Worm (Caenorhabditis elegans) whole organism, young adult: ENCODE results near the gene T23B7.2.

Source experiments
- B0336.3 ChIP-seq: fragments of 200-800 bp; sonication (Bioruptor generic); IDR thresholded peaks from 2 replicates; pipeline ENCODE4 v1.3.6; 2022; ENCODE audit warnings: missing genetic modification characterization, missing compliant biosample characterization
- F39B2.1 ChIP-seq: fragments of 200-800 bp; sonication (Bioruptor generic); IDR thresholded peaks from 2 replicates; pipeline ENCODE4 v1.3.6; 2022; ENCODE audit warnings: missing genetic modification reagents, missing genetic modification characterization, missing compliant biosample characterization
- Y79H2A.3 ChIP-seq: fragments of 200-800 bp; sonication (Bioruptor generic); conservative IDR thresholded peaks from 2 replicates; pipeline ENCODE4 v1.3.6; 2022; ENCODE audit warnings: missing genetic modification reagents, missing genetic modification characterization, missing compliant biosample characterization
- atf-7 ChIP-seq: sonication (generic microtip); optimal IDR thresholded peaks from 2 replicates; lab custom pipeline; 2017; ENCODE audit warnings: mild to moderate bottlenecking, missing genetic modification characterization, missing compliant biosample characterization
- athp-1 ChIP-seq: sonication (generic microtip); optimal IDR thresholded peaks from 2 replicates; lab custom pipeline; 2017; ENCODE audit warnings: mild to moderate bottlenecking, missing genetic modification characterization, missing compliant biosample characterization
- attf-6 ChIP-seq: fragments of 200-800 bp; sonication (Bioruptor generic); IDR thresholded peaks from 2 replicates; pipeline ENCODE4 v1.3.6; 2022; ENCODE audit warnings: missing genetic modification reagents, missing genetic modification characterization, missing compliant biosample characterization
- cebp-2 ChIP-seq: fragments of 200-800 bp; sonication (Bioruptor generic); IDR thresholded peaks from 2 replicates; pipeline ENCODE4 v1.3.6; 2022; ENCODE audit warnings: missing genetic modification characterization, missing compliant biosample characterization
- ceh-40 ChIP-seq: fragments of 200-800 bp; sonication (Bioruptor generic); IDR thresholded peaks from 2 replicates; pipeline ENCODE4 v1.3.6; 2022; ENCODE audit warnings: missing genetic modification characterization, missing compliant biosample characterization
- dpl-1 ChIP-seq: fragments of 150-350 bp; optimal IDR thresholded peaks from 2 replicates; lab custom pipeline; 2014; ENCODE audit warnings: missing biosample characterization, missing genetic modification reagents, missing genetic modification characterization
- egl-44 ChIP-seq: fragments of 200-800 bp; sonication (Bioruptor generic); IDR thresholded peaks from 2 replicates; pipeline ENCODE4 v1.3.6; 2022; ENCODE audit warnings: missing genetic modification reagents, missing genetic modification characterization, missing compliant biosample characterization
- hmg-20 ChIP-seq: fragments of 200-800 bp; sonication (Bioruptor generic); IDR thresholded peaks from 2 replicates; pipeline ENCODE4 v1.3.6; 2022; ENCODE audit warnings: missing genetic modification reagents, missing genetic modification characterization, missing compliant biosample characterization
- hsf-1 ChIP-seq: fragments of 200-800 bp; sonication (Bioruptor generic); IDR thresholded peaks from 2 replicates; pipeline ENCODE4 v1.3.6; 2022; ENCODE audit warnings: missing genetic modification reagents, missing genetic modification characterization, missing compliant biosample characterization
- lin-26 ChIP-seq: fragments of 200-800 bp; sonication (Bioruptor generic); IDR thresholded peaks from 2 replicates; pipeline ENCODE4 v1.3.6; 2022; ENCODE audit warnings: missing genetic modification reagents, missing genetic modification characterization, missing compliant biosample characterization
- lsl-1 ChIP-seq: fragments of 200-800 bp; sonication (Bioruptor generic); optimal IDR thresholded peaks from 2 replicates; lab custom pipeline; 2018; ENCODE audit warnings: mild to moderate bottlenecking, missing genetic modification characterization, moderate library complexity, missing compliant biosample characterization
- mcd-1 ChIP-seq: fragments of 200-800 bp; sonication (Bioruptor generic); IDR thresholded peaks from 2 replicates; pipeline ENCODE4 v1.3.6; 2022; ENCODE audit warnings: missing genetic modification reagents, missing genetic modification characterization, missing compliant biosample characterization
- mel-28 ChIP-seq: sonication (generic microtip); optimal IDR thresholded peaks from 2 replicates; lab custom pipeline; 2016; ENCODE audit warnings: borderline replicate concordance, mild to moderate bottlenecking, missing genetic modification characterization, missing compliant biosample characterization
- rpc-1 ChIP-seq, 2 experiments: fragments of 150-350 bp in 1 of 2; sonication (generic microtip) in 1 of 2; optimal IDR thresholded peaks; 2 replicates each; lab custom pipeline; 2014 to 2018; ENCODE audit warnings: missing biosample characterization in 1 of 2, missing genetic modification characterization in 1 of 2, missing genetic modification reagents in 1 of 2, missing genotype in 1 of 2
- sdz-38 ChIP-seq: sonication (generic microtip); optimal IDR thresholded peaks from 2 replicates; lab custom pipeline; 2016; ENCODE audit warnings: missing genotype, missing genetic modification characterization, missing compliant biosample characterization
- sea-2 ChIP-seq: fragments of 200-800 bp; sonication (Bioruptor generic); IDR thresholded peaks from 2 replicates; pipeline ENCODE4 v1.3.6; 2022; ENCODE audit warnings: missing genetic modification characterization, missing compliant biosample characterization
- somi-1 ChIP-seq: fragments of 200-800 bp; sonication (Bioruptor generic); optimal IDR thresholded peaks from 2 replicates; lab custom pipeline; 2018; ENCODE audit warnings: mild to moderate bottlenecking, missing genetic modification characterization, missing compliant biosample characterization
- unc-62 ChIP-seq: fragments of 150-350 bp; optimal IDR thresholded peaks from 2 replicates; lab custom pipeline; 2014; ENCODE audit warnings: missing biosample characterization, missing genetic modification reagents, missing genetic modification characterization
- ztf-6 ChIP-seq: fragments of 200-800 bp; sonication (Bioruptor generic); IDR thresholded peaks from 2 replicates; pipeline ENCODE4 v1.3.6; 2022; ENCODE audit warnings: missing genetic modification reagents, missing genetic modification characterization, missing compliant biosample characterization

Gene T23B7.2

ce11 chrII:4795461-4795860, 46.6 kb downstream of the T23B7.2 start, which contains the start of gene C33F10.4:
C33F10.4 (plus strand) TSS chrII:4795761.
- TF ChIP-seq sdz-38 (no peak), sea-2 (GFP tag; lab: Robert Waterston, UW) (no peak), Y79H2A.3 (GFP tag; lab: Robert Waterston, UW) (no peak), mel-28 (tag; lab: Kevin White, UChicago) (no peak), cebp-2 (no peak), somi-1 (GFP tag; lab: Kevin White, UChicago) (no peak), rpc-1 (optimal IDR thresholded peaks at IDR 0.05; lab: Kevin White, UChicago) (no peak), rpc-1 (tag; optimal IDR thresholded peaks at IDR 0.05; lab: Kevin White, UChicago) (no peak), athp-1 (tag; lab: Kevin White, UChicago) (no peak), ceh-40 (GFP tag; lab: Robert Waterston, UW) (no peak), lin-26 (no peak), egl-44 (GFP tag; lab: Robert Waterston, UW) (no peak), ztf-6 (GFP tag; lab: Robert Waterston, UW) (no peak), lsl-1 (no peak), dpl-1 (GFP tag; lab: Kevin White, UChicago) (no peak), atf-7 (tag; lab: Kevin White, UChicago) (no peak), hsf-1 (GFP tag; lab: Robert Waterston, UW) (no peak), B0336.3 (no peak), F39B2.1 (GFP tag; lab: Robert Waterston, UW) (no peak), hmg-20 (GFP tag; lab: Robert Waterston, UW) (no peak), unc-62 (no peak)

DNA sequence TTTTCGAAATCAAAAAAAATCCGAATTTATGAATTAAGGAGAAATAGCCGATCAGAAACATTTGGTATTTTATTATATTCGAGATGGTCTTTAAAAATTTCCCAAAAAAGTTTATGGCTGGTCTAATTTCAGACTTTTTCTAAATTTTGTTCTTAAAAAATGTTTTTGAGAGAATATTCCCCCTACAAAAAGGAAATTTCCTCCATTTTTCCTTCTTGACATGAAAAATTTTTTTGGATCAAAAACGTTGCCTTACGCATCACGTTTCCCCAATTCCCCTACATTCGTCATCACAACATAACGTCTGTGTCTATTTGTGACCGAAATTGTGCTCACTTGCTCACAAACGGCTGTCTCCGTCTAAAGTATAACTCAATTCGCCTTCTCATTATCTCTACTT, 48.7 kb downstream of the T23B7.2 start:
- TF ChIP-seq attf-6 (GFP tag; lab: Robert Waterston, UW) (0 out of 2 replicates have a peak, but pooled peaks have one; percentile 12), mcd-1 (GFP tag; lab: Robert Waterston, UW) (no peak)
- TF ChIP-seq, all 124 proteins: peak for 1
